Worm (Caenorhabditis elegans) whole organism, young adult: ENCODE data around the gene T26C11.8.

Source experiments
- F23B12.7 ChIP-seq: sonication (generic microtip); optimal IDR thresholded peaks from 2 replicates; lab custom pipeline; 2017; ENCODE audit warnings: missing genetic modification characterization, mild to moderate bottlenecking, missing compliant biosample characterization, antibody characterized with exemption, moderate library complexity; ENCODE audit not compliant: insufficient read depth
- K12H6.12 ChIP-seq: fragments of 200-800 bp; sonication (Bioruptor generic); optimal IDR thresholded peaks from 2 replicates; lab custom pipeline; 2018; ENCODE audit warnings: mild to moderate bottlenecking, missing genetic modification characterization, missing compliant biosample characterization
- Y79H2A.3 ChIP-seq: fragments of 200-800 bp; sonication (Bioruptor generic); conservative IDR thresholded peaks from 2 replicates; pipeline ENCODE4 v1.3.6; 2022; ENCODE audit warnings: missing genetic modification reagents, missing genetic modification characterization, missing compliant biosample characterization
- ceh-40 ChIP-seq: fragments of 200-800 bp; sonication (Bioruptor generic); IDR thresholded peaks from 2 replicates; pipeline ENCODE4 v1.3.6; 2022; ENCODE audit warnings: missing genetic modification characterization, missing compliant biosample characterization
- ceh-79 ChIP-seq: sonication (generic microtip); optimal IDR thresholded peaks from 2 replicates; lab custom pipeline; 2017; ENCODE audit warnings: mild to moderate bottlenecking, missing genetic modification characterization, missing compliant biosample characterization
- nfya-1 ChIP-seq: sonication (generic microtip); optimal IDR thresholded peaks from 2 replicates; lab custom pipeline; 2017; ENCODE audit warnings: antibody characterized with exemption, missing compliant biosample characterization, missing genetic modification characterization, borderline replicate concordance; ENCODE audit not compliant: insufficient read depth
- snpc-4 ChIP-seq, 5 experiments: fragments of 150-350 bp in 1 of 5; sonication (generic microtip) in 4 of 5; optimal IDR thresholded peaks; 2 replicates each; lab custom pipeline; 2014 to 2018; ENCODE audit warnings: missing genetic modification characterization in 5 of 5, missing biosample characterization in 3 of 5, antibody characterized with exemption in 2 of 5, mild to moderate bottlenecking in 2 of 5, missing compliant biosample characterization in 2 of 5, missing genotype in 2 of 5, moderate library complexity in 2 of 5, missing genetic modification reagents in 1 of 5
- sptf-2 ChIP-seq: fragments of 200-800 bp; sonication (Bioruptor generic); optimal IDR thresholded peaks from 2 replicates; lab custom pipeline; 2018; ENCODE audit warnings: mild to moderate bottlenecking, missing genetic modification characterization, missing compliant biosample characterization
- tlf-1 ChIP-seq: fragments of 200-800 bp; sonication (Bioruptor generic); optimal IDR thresholded peaks from 2 replicates; lab custom pipeline; 2018; ENCODE audit warnings: mild to moderate bottlenecking, missing genetic modification characterization, missing compliant biosample characterization
- unc-130 ChIP-seq: sonication (generic microtip); optimal IDR thresholded peaks from 2 replicates; lab custom pipeline; 2016; ENCODE audit warnings: missing genetic modification reagents, missing genetic modification characterization, missing compliant biosample characterization
- zim-3 ChIP-seq: sonication (generic microtip); optimal IDR thresholded peaks from 2 replicates; lab custom pipeline; 2017; ENCODE audit warnings: mild to moderate bottlenecking, missing genetic modification characterization, moderate library complexity, missing compliant biosample characterization

DNA sequence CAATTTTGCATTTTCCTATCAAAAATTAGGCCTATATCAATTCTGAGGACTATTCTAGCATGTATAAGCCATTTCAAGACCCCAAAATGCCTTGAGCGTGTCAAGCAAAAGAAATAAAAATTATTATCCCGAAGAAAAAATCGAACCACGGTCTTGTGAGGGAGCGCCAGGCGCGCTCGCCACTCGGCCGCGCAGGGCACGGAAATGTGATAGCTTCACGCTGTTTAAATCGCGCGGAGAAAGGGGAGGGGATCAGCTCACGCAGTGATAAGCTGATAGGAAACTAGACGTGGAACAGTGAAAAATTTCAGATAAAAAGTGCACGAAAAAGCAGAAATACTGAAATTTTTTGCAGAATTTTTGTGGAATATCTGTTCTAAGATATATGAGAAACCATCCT is 22.8 kb upstream of the T26C11.8 start:
- TF ChIP-seq Y79H2A.3: no peak
- TF ChIP-seq ceh-79 (tag; lab: Kevin White, UChicago): peak; percentile 68
- peak; percentile 45 for TF ChIP-seq unc-130 (GFP tag; lab: Kevin White, UChicago)
- peak; percentile 31 for TF ChIP-seq tlf-1 (GFP tag; lab: Kevin White, UChicago)
- no peak for TF ChIP-seq nfya-1
- TF ChIP-seq zim-3 (tag; lab: Kevin White, UChicago): peak; percentile 83
- TF ChIP-seq K12H6.12: peak; percentile 5
- TF ChIP-seq snpc-4 (GFP tag; optimal IDR thresholded peaks at IDR 0.05; lab: Kevin White, UChicago): peak; percentile 56
- peak in 3 of 4 experiments; percentile 63 to 71 (median 70) for TF ChIP-seq snpc-4 (tag; optimal IDR thresholded peaks at IDR 0.05; lab: Kevin White, UChicago)
- TF ChIP-seq ceh-40 (GFP tag; lab: Robert Waterston, UW): no peak
- peak; percentile 63 for TF ChIP-seq sptf-2 (GFP tag; lab: Kevin White, UChicago)
- TF ChIP-seq F23B12.7: peak; percentile 54
